Worm (Caenorhabditis elegans) whole organism, young adult: Measurements from ENCODE around the gene Y116F11A.1.

Experiments
- B0035.1 ChIP-seq: sonication (generic microtip); optimal IDR thresholded peaks from 2 replicates; lab custom pipeline; 2016; ENCODE audit warnings: missing genetic modification characterization, mild to moderate bottlenecking, missing compliant biosample characterization, missing genotype, missing genetic modification reagents
- C06A6.2 ChIP-seq: fragments of 200-800 bp; sonication (Bioruptor generic); conservative IDR thresholded peaks from 2 replicates; pipeline ENCODE4 v1.3.6; 2022; ENCODE audit warnings: missing genetic modification characterization, missing compliant biosample characterization
- C17E4.6 ChIP-seq: fragments of 200-800 bp; sonication (Bioruptor generic); IDR thresholded peaks from 2 replicates; pipeline ENCODE4 v1.3.6; 2022; ENCODE audit warnings: missing genetic modification reagents, missing genetic modification characterization, missing compliant biosample characterization
- F10E7.11 ChIP-seq: sonication (generic microtip); optimal IDR thresholded peaks from 2 replicates; lab custom pipeline; 2017; ENCODE audit warnings: mild to moderate bottlenecking, missing genetic modification characterization, moderate library complexity, missing compliant biosample characterization
- F22D6.2 ChIP-seq: sonication (generic microtip); optimal IDR thresholded peaks from 2 replicates; lab custom pipeline; 2016; ENCODE audit warnings: mild to moderate bottlenecking, missing genetic modification characterization, missing compliant biosample characterization
- F52B5.7 ChIP-seq: sonication (generic microtip); optimal IDR thresholded peaks from 2 replicates; lab custom pipeline; 2016; ENCODE audit warnings: mild to moderate bottlenecking, missing genetic modification characterization, missing compliant biosample characterization
- K11D2.4 ChIP-seq: fragments of 200-800 bp; sonication (Bioruptor generic); IDR thresholded peaks from 2 replicates; pipeline ENCODE4 v1.3.6; 2022; ENCODE audit warnings: missing genetic modification reagents, missing genetic modification characterization, missing compliant biosample characterization
- K12H6.12 ChIP-seq: fragments of 200-800 bp; sonication (Bioruptor generic); optimal IDR thresholded peaks from 2 replicates; lab custom pipeline; 2018; ENCODE audit warnings: mild to moderate bottlenecking, missing genetic modification characterization, missing compliant biosample characterization
- ama-1 ChIP-seq, 3 experiments: fragments of 150-350 bp in 1 of 3; sonication (generic microtip) in 2 of 3; optimal IDR thresholded peaks; 2 replicates each; lab custom pipeline; 2014 to 2018; ENCODE audit warnings: missing biosample characterization in 2 of 3, missing genetic modification characterization in 2 of 3, missing genetic modification reagents in 2 of 3
- atf-7 ChIP-seq: sonication (generic microtip); optimal IDR thresholded peaks from 2 replicates; lab custom pipeline; 2017; ENCODE audit warnings: mild to moderate bottlenecking, missing genetic modification characterization, missing compliant biosample characterization
- attf-6 ChIP-seq: fragments of 200-800 bp; sonication (Bioruptor generic); IDR thresholded peaks from 2 replicates; pipeline ENCODE4 v1.3.6; 2022; ENCODE audit warnings: missing genetic modification reagents, missing genetic modification characterization, missing compliant biosample characterization
- ccch-3 ChIP-seq: fragments of 200-800 bp; sonication (Bioruptor generic); optimal IDR thresholded peaks from 2 replicates; lab custom pipeline; 2018; ENCODE audit warnings: mild to moderate bottlenecking, missing genetic modification characterization, missing compliant biosample characterization
- cebp-2 ChIP-seq: fragments of 200-800 bp; sonication (Bioruptor generic); IDR thresholded peaks from 2 replicates; pipeline ENCODE4 v1.3.6; 2022; ENCODE audit warnings: missing genetic modification characterization, missing compliant biosample characterization
- ceh-100 ChIP-seq: fragments of 200-800 bp; sonication (Bioruptor generic); IDR thresholded peaks from 2 replicates; pipeline ENCODE4 v1.3.6; 2022; ENCODE audit warnings: missing genetic modification reagents, missing genetic modification characterization, missing compliant biosample characterization
- ceh-79 ChIP-seq: sonication (generic microtip); optimal IDR thresholded peaks from 2 replicates; lab custom pipeline; 2017; ENCODE audit warnings: mild to moderate bottlenecking, missing genetic modification characterization, missing compliant biosample characterization
- dpl-1 ChIP-seq: fragments of 150-350 bp; optimal IDR thresholded peaks from 2 replicates; lab custom pipeline; 2014; ENCODE audit warnings: missing biosample characterization, missing genetic modification reagents, missing genetic modification characterization
- egrh-3 ChIP-seq: fragments of 200-800 bp; sonication (Bioruptor generic); IDR thresholded peaks from 2 replicates; pipeline ENCODE4 v1.3.6; 2022; ENCODE audit warnings: missing genetic modification reagents, missing genetic modification characterization, missing compliant biosample characterization
- ets-4 ChIP-seq: fragments of 200-800 bp; sonication (Bioruptor generic); optimal IDR thresholded peaks from 2 replicates; lab custom pipeline; 2018; ENCODE audit warnings: mild to moderate bottlenecking, missing genetic modification characterization, missing compliant biosample characterization
- fkh-3 ChIP-seq: sonication (generic microtip); optimal IDR thresholded peaks from 2 replicates; lab custom pipeline; 2016; ENCODE audit warnings: mild to moderate bottlenecking, missing genetic modification characterization, missing compliant biosample characterization
- him-1 ChIP-seq: sonication (generic microtip); optimal IDR thresholded peaks from 2 replicates; lab custom pipeline; 2016; ENCODE audit warnings: missing genotype, missing genetic modification reagents, missing genetic modification characterization, missing compliant biosample characterization
- hmg-1.2 ChIP-seq: fragments of 200-800 bp; sonication (Bioruptor generic); IDR thresholded peaks from 2 replicates; pipeline ENCODE4 v1.3.6; 2022; ENCODE audit warnings: missing genetic modification reagents, missing genetic modification characterization, missing compliant biosample characterization
- lag-1 ChIP-seq: fragments of 200-800 bp; sonication (Bioruptor generic); IDR thresholded peaks from 2 replicates; pipeline ENCODE4 v1.3.6; 2022; ENCODE audit warnings: missing genetic modification reagents, missing genetic modification characterization, missing compliant biosample characterization
- lin-26 ChIP-seq: fragments of 200-800 bp; sonication (Bioruptor generic); IDR thresholded peaks from 2 replicates; pipeline ENCODE4 v1.3.6; 2022; ENCODE audit warnings: missing genetic modification reagents, missing genetic modification characterization, missing compliant biosample characterization
- lin-54 ChIP-seq: fragments of 200-800 bp; sonication (Bioruptor generic); optimal IDR thresholded peaks from 2 replicates; lab custom pipeline; 2018; ENCODE audit warnings: mild to moderate bottlenecking, missing genetic modification characterization, missing compliant biosample characterization
- lsl-1 ChIP-seq: fragments of 200-800 bp; sonication (Bioruptor generic); optimal IDR thresholded peaks from 2 replicates; lab custom pipeline; 2018; ENCODE audit warnings: mild to moderate bottlenecking, missing genetic modification characterization, moderate library complexity, missing compliant biosample characterization
- madf-10 ChIP-seq: sonication (generic microtip); optimal IDR thresholded peaks from 2 replicates; lab custom pipeline; 2016; ENCODE audit warnings: mild to moderate bottlenecking, missing genetic modification characterization, missing compliant biosample characterization
- madf-3 ChIP-seq: fragments of 200-800 bp; sonication (Bioruptor generic); IDR thresholded peaks from 2 replicates; pipeline ENCODE4 v1.3.6; 2022; ENCODE audit warnings: missing genetic modification reagents, missing genetic modification characterization, missing compliant biosample characterization
- madf-8 ChIP-seq: fragments of 200-800 bp; sonication (Bioruptor generic); conservative IDR thresholded peaks from 2 replicates; pipeline ENCODE4 v1.3.6; 2022; ENCODE audit warnings: missing genetic modification reagents, missing genetic modification characterization, missing compliant biosample characterization
- mel-28 ChIP-seq: sonication (generic microtip); optimal IDR thresholded peaks from 2 replicates; lab custom pipeline; 2016; ENCODE audit warnings: borderline replicate concordance, mild to moderate bottlenecking, missing genetic modification characterization, missing compliant biosample characterization
- mxl-1 ChIP-seq: sonication (generic microtip); optimal IDR thresholded peaks from 2 replicates; lab custom pipeline; 2016; ENCODE audit warnings: missing genetic modification characterization, missing compliant biosample characterization
- nfya-2 ChIP-seq: fragments of 200-800 bp; sonication (Bioruptor generic); IDR thresholded peaks from 2 replicates; pipeline ENCODE4 v1.3.6; 2022; ENCODE audit warnings: missing genetic modification reagents, missing genetic modification characterization, missing compliant biosample characterization
- nhr-120 ChIP-seq: fragments of 200-800 bp; sonication (Bioruptor generic); IDR thresholded peaks from 2 replicates; pipeline ENCODE4 v1.3.6; 2022; ENCODE audit warnings: missing genetic modification characterization, missing compliant biosample characterization
- nhr-179 ChIP-seq: sonication (generic microtip); optimal IDR thresholded peaks from 2 replicates; lab custom pipeline; 2016; ENCODE audit warnings: mild to moderate bottlenecking, missing genetic modification characterization, missing compliant biosample characterization
- pbrm-1 ChIP-seq: fragments of 200-800 bp; sonication (Bioruptor generic); IDR thresholded peaks from 2 replicates; pipeline ENCODE4 v1.3.6; 2022; ENCODE audit warnings: missing genetic modification reagents, missing genetic modification characterization, missing compliant biosample characterization
- pha-4 ChIP-seq: fragments of 150-350 bp; sonication (generic microtip); optimal IDR thresholded peaks from 2 replicates; lab custom pipeline; 2014; ENCODE audit warnings: missing biosample characterization, missing genetic modification reagents, missing genetic modification characterization
- rec-8 ChIP-seq, 2 experiments: sonication (generic microtip); optimal IDR thresholded peaks; 2 replicates each; lab custom pipeline; 2016; ENCODE audit warnings: mild to moderate bottlenecking in 2 of 2, missing genetic modification characterization in 2 of 2, missing genetic modification reagents in 2 of 2, missing genotype in 2 of 2, missing biosample characterization in 1 of 2, missing compliant biosample characterization in 1 of 2, moderate library complexity in 1 of 2
- repo-1 ChIP-seq: sonication (generic microtip); optimal IDR thresholded peaks from 2 replicates; lab custom pipeline; 2017; ENCODE audit warnings: mild to moderate bottlenecking, missing genetic modification characterization, missing compliant biosample characterization
- rpc-1 ChIP-seq, 2 experiments: fragments of 150-350 bp in 1 of 2; sonication (generic microtip) in 1 of 2; optimal IDR thresholded peaks; 2 replicates each; lab custom pipeline; 2014 to 2018; ENCODE audit warnings: missing biosample characterization in 1 of 2, missing genetic modification characterization in 1 of 2, missing genetic modification reagents in 1 of 2, missing genotype in 1 of 2
- snpc-3.4 ChIP-seq: sonication (generic microtip); optimal IDR thresholded peaks from 2 replicates; lab custom pipeline; 2017; ENCODE audit warnings: missing genetic modification characterization, mild to moderate bottlenecking, missing compliant biosample characterization, antibody characterized with exemption, moderate library complexity, missing genotype, missing genetic modification reagents
- snpc-4 ChIP-seq, 5 experiments: fragments of 150-350 bp in 1 of 5; sonication (generic microtip) in 4 of 5; optimal IDR thresholded peaks; 2 replicates each; lab custom pipeline; 2014 to 2018; ENCODE audit warnings: missing genetic modification characterization in 5 of 5, missing biosample characterization in 3 of 5, antibody characterized with exemption in 2 of 5, mild to moderate bottlenecking in 2 of 5, missing compliant biosample characterization in 2 of 5, missing genotype in 2 of 5, moderate library complexity in 2 of 5, missing genetic modification reagents in 1 of 5
- sptf-2 ChIP-seq: fragments of 200-800 bp; sonication (Bioruptor generic); optimal IDR thresholded peaks from 2 replicates; lab custom pipeline; 2018; ENCODE audit warnings: mild to moderate bottlenecking, missing genetic modification characterization, missing compliant biosample characterization
- zfh-2 ChIP-seq: fragments of 200-800 bp; sonication (Bioruptor generic); conservative IDR thresholded peaks from 2 replicates; pipeline ENCODE4 v1.3.6; 2022; ENCODE audit warnings: missing genetic modification reagents, missing genetic modification characterization, missing compliant biosample characterization
- zim-3 ChIP-seq: sonication (generic microtip); optimal IDR thresholded peaks from 2 replicates; lab custom pipeline; 2017; ENCODE audit warnings: mild to moderate bottlenecking, missing genetic modification characterization, moderate library complexity, missing compliant biosample characterization
- ztf-18 ChIP-seq: sonication (generic microtip); optimal IDR thresholded peaks from 2 replicates; lab custom pipeline; 2016; ENCODE audit warnings: missing genotype, mild to moderate bottlenecking, missing genetic modification characterization, missing compliant biosample characterization
- ztf-25 ChIP-seq: fragments of 200-800 bp; sonication (Bioruptor generic); IDR thresholded peaks from 2 replicates; pipeline ENCODE4 v1.3.6; 2022; ENCODE audit warnings: missing genetic modification reagents, missing genetic modification characterization, missing compliant biosample characterization
- ztf-28 ChIP-seq: fragments of 200-800 bp; sonication (Bioruptor generic); IDR thresholded peaks from 2 replicates; pipeline ENCODE4 v1.3.6; 2022; ENCODE audit warnings: missing genetic modification reagents, missing genetic modification characterization, missing compliant biosample characterization

Gene Y116F11A.1

ce11 chrV:19719253-19719652, 11.1 kb upstream of the Y116F11A.1 start, which contains the start of gene Y116F11A.6:
TSS of gene Y116F11A.6 (plus strand) at chrV:19719553.
- TF ChIP-seq cebp-2 (GFP tag; lab: Robert Waterston, UW) (no peak), mel-28 (tag; lab: Kevin White, UChicago) (no peak), repo-1 (tag; lab: Kevin White, UChicago) (no peak), ets-4 (no peak), F22D6.2 (tag; lab: Kevin White, UChicago) (no peak), lag-1 (GFP tag; lab: Robert Waterston, UW) (no peak), lin-26 (GFP tag; lab: Robert Waterston, UW) (no peak), K12H6.12 (tag; lab: Kevin White, UChicago) (no peak), zim-3 (tag; lab: Kevin White, UChicago) (no peak), madf-10 (tag; lab: Kevin White, UChicago) (no peak), C06A6.2 (GFP tag; lab: Robert Waterston, UW) (no peak), fkh-3 (tag; lab: Kevin White, UChicago) (no peak), madf-8 (GFP tag; lab: Robert Waterston, UW) (no peak), B0035.1 (no peak), dpl-1 (no peak), nhr-120 (GFP tag; lab: Robert Waterston, UW) (no peak), F52B5.7 (tag; lab: Kevin White, UChicago) (no peak)

ce11 chrV:19722881-19723280, 7.5 kb upstream of the Y116F11A.1 start:
- TF ChIP-seq ccch-3 (GFP tag; lab: Kevin White, UChicago) (no peak), F22D6.2 (tag; lab: Kevin White, UChicago) (no peak), lag-1 (GFP tag; lab: Robert Waterston, UW) (no peak), F52B5.7 (tag; lab: Kevin White, UChicago) (no peak), mxl-1 (no peak), pbrm-1 (GFP tag; lab: Robert Waterston, UW) (peak; percentile 64), C06A6.2 (GFP tag; lab: Robert Waterston, UW) (no peak), ztf-25 (GFP tag; lab: Robert Waterston, UW) (0 out of 2 replicates have a peak, but pooled peaks have one; percentile 53), hmg-1.2 (GFP tag; lab: Robert Waterston, UW) (peak; percentile 69), ceh-79 (tag; lab: Kevin White, UChicago) (no peak), zfh-2 (peak; percentile 56), pha-4 (no peak), ama-1 (optimal IDR thresholded peaks at IDR 0.05; lab: Kevin White, UChicago) (no peak), ama-1 (GFP tag; optimal IDR thresholded peaks at IDR 0.05; lab: Kevin White, UChicago) (no peak), lin-54 (GFP tag; lab: Kevin White, UChicago) (peak; percentile 25), nfya-2 (GFP tag; lab: Robert Waterston, UW) (no peak), C17E4.6 (GFP tag; lab: Robert Waterston, UW) (no peak), ztf-18 (tag; lab: Kevin White, UChicago) (peak; percentile 32), nhr-179 (tag; lab: Kevin White, UChicago) (no peak), K11D2.4 (GFP tag; lab: Robert Waterston, UW) (no peak), ceh-100 (GFP tag; lab: Robert Waterston, UW) (no peak), rpc-1 (optimal IDR thresholded peaks at IDR 0.05; lab: Kevin White, UChicago) (peak; percentile 53), rpc-1 (tag; optimal IDR thresholded peaks at IDR 0.05; lab: Kevin White, UChicago) (peak; percentile 71), sptf-2 (GFP tag; lab: Kevin White, UChicago) (no peak), snpc-4 (GFP tag; optimal IDR thresholded peaks at IDR 0.05; lab: Kevin White, UChicago) (peak; percentile 27), snpc-4 (tag; optimal IDR thresholded peaks at IDR 0.05; lab: Kevin White, UChicago) (peak in 1 of 4 experiments; percentile 36), attf-6 (GFP tag; lab: Robert Waterston, UW) (no peak), madf-8 (GFP tag; lab: Robert Waterston, UW) (no peak), madf-3 (peak; percentile 65; the same call in 1 of the 2 replicates), ztf-28 (peak; percentile 71; the same call in 1 of the 2 replicates), atf-7 (tag; lab: Kevin White, UChicago) (no peak), him-1 (tag; lab: Kevin White, UChicago) (peak; percentile 4), lsl-1 (GFP tag; lab: Kevin White, UChicago) (peak; percentile 3), snpc-3.4 (tag; lab: Kevin White, UChicago) (no peak), egrh-3 (peak; percentile 39; the same call in 1 of the 2 replicates), rec-8 (tag; optimal IDR thresholded peaks at IDR 0.05; lab: Kevin White, UChicago) (peak; percentile 5 to 14), F10E7.11 (no peak)
